Worm (Caenorhabditis elegans): ENCODE results near the gene osta-3.

DNA sequence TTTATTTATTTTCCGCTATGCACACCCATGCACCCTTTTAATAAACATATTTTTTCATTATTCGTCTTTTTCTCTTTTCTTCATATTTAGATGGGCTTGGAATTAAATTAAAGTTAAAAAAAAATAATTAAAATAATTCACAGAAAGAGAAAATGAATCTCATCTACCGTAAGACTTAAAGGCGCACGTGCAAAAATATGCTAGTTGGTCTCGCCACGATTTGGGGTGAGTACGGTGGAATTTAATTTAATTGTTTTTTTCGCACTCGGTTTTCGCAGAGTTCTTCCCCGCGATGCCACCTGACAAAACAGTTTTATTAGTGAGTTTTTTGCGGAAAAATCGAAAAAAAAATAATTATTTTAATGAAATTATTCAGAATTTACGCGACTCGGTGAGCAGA lies 34.2 kb upstream of the osta-3 start, which contains the start of gene Y54E2A.8:
- no peak for TF ChIP-seq ztf-11 (tag; optimal IDR thresholded peaks at IDR 0.05)
- TF ChIP-seq hif-1 (tag; optimal IDR thresholded peaks at IDR 0.05) = no peak
- TF ChIP-seq ama-1 (optimal IDR thresholded peaks at IDR 0.05) = no peak
- no peak for TF ChIP-seq mdl-1 (tag; optimal IDR thresholded peaks at IDR 0.05)
- TF ChIP-seq jun-1 (tag; optimal IDR thresholded peaks at IDR 0.05) = no peak
- no peak for TF ChIP-seq mxl-3 (GFP tag; optimal IDR thresholded peaks at IDR 0.05)
- TF ChIP-seq tra-1 (GFP tag; IDR thresholded peaks at IDR 0.05) = no peak
- no peak for TF ChIP-seq nhr-237 (tag; optimal IDR thresholded peaks at IDR 0.05)
- TF ChIP-seq nhr-28 (tag; optimal IDR thresholded peaks at IDR 0.05) = no peak
- TF ChIP-seq aly-2 (tag; optimal IDR thresholded peaks at IDR 0.05) = no peak
- no peak for TF ChIP-seq Y75B8A.6 (GFP tag; IDR thresholded peaks at IDR 0.05)
- no peak for TF ChIP-seq unc-130 (GFP tag; optimal IDR thresholded peaks at IDR 0.05)
- TF ChIP-seq lsy-2 (tag; optimal IDR thresholded peaks at IDR 0.05) = no peak
